Fruit fly (Drosophila melanogaster) whole organism, adult: ENCODE measurements around the gene Ddrgk1.

Experiments used
- CG11617 ChIP-seq: fragments of 200-800 bp; sonication (Bioruptor generic); optimal IDR thresholded peaks from 2 replicates; lab custom pipeline; 2017; ENCODE audit warnings: mild to moderate bottlenecking, missing biosample characterization, missing genetic modification reagents, missing genetic modification characterization
- CG12768 ChIP-seq: fragments of 200-800 bp; sonication (Bioruptor generic); optimal IDR thresholded peaks from 2 replicates; lab custom pipeline; 2017; ENCODE audit warnings: missing biosample characterization, missing genetic modification characterization, mild to moderate bottlenecking, moderate library complexity, missing genetic modification reagents
- CG14711 ChIP-seq: fragments of 200-800 bp; sonication (Bioruptor generic); optimal IDR thresholded peaks from 2 replicates; lab custom pipeline; 2018; ENCODE audit warnings: missing biosample characterization, mild to moderate bottlenecking, missing genetic modification characterization, moderate library complexity
- CG1620 ChIP-seq: fragments of 200-800 bp; sonication (Bioruptor generic); optimal IDR thresholded peaks from 2 replicates; lab custom pipeline; 2016; ENCODE audit warnings: missing biosample characterization, missing genetic modification characterization
- CG33017 ChIP-seq: fragments of 200-800 bp; sonication (Bioruptor generic); optimal IDR thresholded peaks from 2 replicates; lab custom pipeline; 2018; ENCODE audit warnings: missing biosample characterization, mild to moderate bottlenecking, missing genetic modification characterization, moderate library complexity
- CG5204 ChIP-seq: fragments of 200-800 bp; sonication (Bioruptor generic); optimal IDR thresholded peaks from 2 replicates; lab custom pipeline; 2016; ENCODE audit warnings: missing biosample characterization, missing genetic modification characterization
- CG7045 ChIP-seq: fragments of 200-800 bp; sonication (Bioruptor generic); optimal IDR thresholded peaks from 2 replicates; lab custom pipeline; 2017; ENCODE audit warnings: missing biosample characterization, mild to moderate bottlenecking, missing genetic modification characterization
- CG7101 ChIP-seq: fragments of 200-800 bp; sonication (Bioruptor generic); optimal IDR thresholded peaks from 2 replicates; lab custom pipeline; 2018; ENCODE audit warnings: missing biosample characterization, mild to moderate bottlenecking, missing genetic modification characterization, moderate library complexity
- Clk ChIP-seq: fragments of 200-800 bp; sonication (Bioruptor generic); optimal IDR thresholded peaks from 2 replicates; lab custom pipeline; 2017; ENCODE audit warnings: missing biosample characterization, missing genetic modification characterization
- Mnt ChIP-seq: fragments of 200-800 bp; sonication (Bioruptor generic); optimal IDR thresholded peaks from 2 replicates; lab custom pipeline; 2016; ENCODE audit warnings: missing biosample characterization, mild to moderate bottlenecking, missing genetic modification characterization
- kay ChIP-seq: fragments of 200-800 bp; sonication (Bioruptor generic); peaks from one replicate; lab custom pipeline; 2016; ENCODE audit warnings: missing biosample characterization, missing genetic modification characterization, borderline replicate concordance
- ovo ChIP-seq: fragments of 200-800 bp; sonication (Bioruptor generic); optimal IDR thresholded peaks from 2 replicates; lab custom pipeline; 2016; ENCODE audit warnings: missing biosample characterization, missing genetic modification characterization
- pad ChIP-seq: fragments of 200-800 bp; sonication (Bioruptor generic); optimal IDR thresholded peaks from 3 replicates; lab custom pipeline; 2017; ENCODE audit warnings: missing biosample characterization, missing genetic modification characterization, mild to moderate bottlenecking, moderate library complexity, missing genetic modification reagents
- tj ChIP-seq: fragments of 200-800 bp; sonication (Bioruptor generic); optimal IDR thresholded peaks from 3 replicates; lab custom pipeline; 2017; ENCODE audit warnings: missing biosample characterization, mild to moderate bottlenecking, missing genetic modification characterization, moderate library complexity

DNA sequence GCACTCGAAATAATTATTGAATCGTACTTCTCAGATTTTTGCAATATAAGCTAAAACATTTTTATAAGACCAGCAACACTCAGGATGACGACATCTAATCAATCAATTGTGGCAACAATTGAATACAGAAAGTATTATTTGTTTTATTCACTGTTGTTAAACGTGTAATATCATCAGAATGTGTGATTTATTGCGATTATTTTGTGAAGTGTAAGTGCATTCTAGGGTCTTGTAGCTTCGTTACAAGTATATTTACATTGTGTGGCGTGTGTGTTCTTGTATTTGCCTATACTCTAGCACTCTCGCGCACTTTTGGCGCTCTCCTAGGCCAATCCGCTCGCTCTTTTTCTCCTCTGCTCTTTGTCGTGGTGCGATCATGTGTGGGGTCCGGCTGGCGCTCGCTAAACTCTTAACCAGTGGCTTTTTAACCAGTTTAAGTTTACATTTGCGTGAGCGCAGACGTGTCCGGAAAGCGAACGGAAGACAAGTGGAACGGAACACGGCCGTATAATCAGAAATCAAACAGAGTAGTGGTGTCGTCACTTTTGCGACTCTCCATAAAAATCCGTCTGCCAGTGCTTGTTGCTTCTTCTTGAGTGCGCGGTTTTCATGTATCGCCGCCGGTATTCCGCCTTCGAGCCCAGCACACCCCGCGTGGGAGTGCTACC lies 10.2 kb upstream of the Ddrgk1 start:
- TF ChIP-seq Mnt (GFP tag; lab: Kevin White, UChicago): peak; percentile 39
- peak; percentile 78 for TF ChIP-seq pad (GFP tag; lab: Kevin White, UChicago)
- peak; percentile 74 for TF ChIP-seq Clk (GFP tag; lab: Kevin White, UChicago)
- TF ChIP-seq CG1620 (GFP tag; lab: Kevin White, UChicago): peak; percentile 17
- TF ChIP-seq ovo: peak; percentile 53
- no peak for TF ChIP-seq kay (GFP tag; lab: Kevin White, UChicago)
- peak; percentile 87 for TF ChIP-seq CG14711 (tag; lab: Kevin White, UChicago)
- TF ChIP-seq CG7101 (tag; lab: Kevin White, UChicago): peak; percentile 88
- peak; percentile 91 for TF ChIP-seq CG11617 (GFP tag; lab: Kevin White, UChicago)
- peak; percentile 40 for TF ChIP-seq CG12768 (GFP tag; lab: Kevin White, UChicago)
- peak; percentile 74 for TF ChIP-seq CG33017 (tag; lab: Kevin White, UChicago)
- peak; percentile 57 for TF ChIP-seq tj (GFP tag; lab: Kevin White, UChicago)
- TF ChIP-seq CG7045 (GFP tag; lab: Kevin White, UChicago): peak; percentile 79
- peak; percentile 89 for TF ChIP-seq CG5204
